Fruit fly (Drosophila melanogaster): ENCODE measurements around the gene Gr68a.

DNA sequence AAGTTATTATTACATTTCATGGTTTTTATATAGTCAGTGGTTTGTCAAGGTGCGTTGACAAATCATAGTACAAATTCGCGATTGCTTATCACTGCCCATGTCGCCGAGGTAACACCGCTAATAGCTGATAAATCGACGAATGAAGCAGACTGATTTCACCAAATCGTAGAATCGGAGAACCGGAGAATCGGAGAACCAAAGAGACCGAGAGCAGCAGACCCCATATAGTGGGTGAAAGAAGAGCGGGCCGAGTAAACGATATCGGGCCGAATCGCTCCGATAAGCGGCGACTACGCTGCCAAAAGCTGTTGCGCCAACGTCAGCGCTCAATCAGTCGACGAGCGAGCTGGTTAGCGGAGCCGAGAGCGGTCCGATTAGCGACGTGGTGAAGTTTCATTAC is 25.6 kb downstream of the Gr68a start, which contains the start of gene CG14131:
- no peak for TF ChIP-seq Myc (optimal IDR thresholded peaks at IDR 0.05)
- no peak for TF ChIP-seq psq (optimal IDR thresholded peaks at IDR 0.05)
- TF ChIP-seq h (optimal IDR thresholded peaks at IDR 0.05): no peak
